Worm (Caenorhabditis elegans) whole organism, young adult: ENCODE measurements around the gene sdz-10.

Experiments
- F49E8.2 ChIP-seq: sonication (generic microtip); optimal IDR thresholded peaks from 3 replicates; lab custom pipeline; 2017; ENCODE audit warnings: missing genetic modification characterization, mild to moderate bottlenecking, missing compliant biosample characterization, antibody characterized with exemption, moderate library complexity; ENCODE audit not compliant: insufficient read depth
- ama-1 ChIP-seq, 3 experiments: fragments of 150-350 bp in 1 of 3; sonication (generic microtip) in 2 of 3; optimal IDR thresholded peaks; 2 replicates each; lab custom pipeline; 2014 to 2018; ENCODE audit warnings: missing biosample characterization in 2 of 3, missing genetic modification characterization in 2 of 3, missing genetic modification reagents in 2 of 3
- ceh-91 ChIP-seq: fragments of 200-800 bp; sonication (Bioruptor generic); IDR thresholded peaks from 2 replicates; pipeline ENCODE4 v1.3.6; 2022; ENCODE audit warnings: missing genetic modification reagents, missing genetic modification characterization, missing compliant biosample characterization
- ets-4 ChIP-seq: fragments of 200-800 bp; sonication (Bioruptor generic); optimal IDR thresholded peaks from 2 replicates; lab custom pipeline; 2018; ENCODE audit warnings: mild to moderate bottlenecking, missing genetic modification characterization, missing compliant biosample characterization
- fkh-3 ChIP-seq: sonication (generic microtip); optimal IDR thresholded peaks from 2 replicates; lab custom pipeline; 2016; ENCODE audit warnings: mild to moderate bottlenecking, missing genetic modification characterization, missing compliant biosample characterization
- lin-40 ChIP-seq: sonication (generic microtip); optimal IDR thresholded peaks from 2 replicates; lab custom pipeline; 2016; ENCODE audit warnings: missing genetic modification characterization, mild to moderate bottlenecking, missing compliant biosample characterization, missing genotype, missing genetic modification reagents
- mes-4 ChIP-seq: sonication (generic microtip); optimal IDR thresholded peaks from 2 replicates; lab custom pipeline; 2016; ENCODE audit warnings: missing genotype, missing genetic modification characterization, missing compliant biosample characterization
- pbrm-1 ChIP-seq: fragments of 200-800 bp; sonication (Bioruptor generic); IDR thresholded peaks from 2 replicates; pipeline ENCODE4 v1.3.6; 2022; ENCODE audit warnings: missing genetic modification reagents, missing genetic modification characterization, missing compliant biosample characterization
- unc-130 ChIP-seq: sonication (generic microtip); optimal IDR thresholded peaks from 2 replicates; lab custom pipeline; 2016; ENCODE audit warnings: missing genetic modification reagents, missing genetic modification characterization, missing compliant biosample characterization

- TF ChIP-seq unc-130, result no peak
- TF ChIP-seq ceh-91, result no peak
- no peak for TF ChIP-seq pbrm-1
- TF ChIP-seq ets-4 (GFP tag; lab: Kevin White, UChicago), result no peak
- no peak for TF ChIP-seq fkh-3
- no peak for TF ChIP-seq F49E8.2 (tag; lab: Kevin White, UChicago)
- TF ChIP-seq ama-1 (optimal IDR thresholded peaks at IDR 0.05; lab: Kevin White, UChicago), result no peak
- no peak for TF ChIP-seq ama-1 (GFP tag; optimal IDR thresholded peaks at IDR 0.05; lab: Kevin White, UChicago)
- no peak for TF ChIP-seq lin-40 (tag; lab: Kevin White, UChicago)
- no peak for TF ChIP-seq mes-4
Measured at ce11 chrII:2725561-2725960, 46.5 kb downstream of the sdz-10 start, which contains the start of the genes T05A8.11 and nep-2.
